Worm (Caenorhabditis elegans): ENCODE measurements around the gene his-61.

The his-61 gene

ce11 chrIV:7451345-7451744 lies 34.7 kb downstream of the his-61 start, which contains the start of gene tes-1:
tes-1 (minus strand) TSS chrIV:7451445.
- TF ChIP-seq sdc-2 (tag; optimal IDR thresholded peaks at IDR 0.05) (no peak), ama-1 (optimal IDR thresholded peaks at IDR 0.05) (no peak), elt-4 (tag; optimal IDR thresholded peaks at IDR 0.05) (no peak), ceh-34 (tag; optimal IDR thresholded peaks at IDR 0.05) (no peak), unc-86 (tag; optimal IDR thresholded peaks at IDR 0.05) (no peak)

DNA sequence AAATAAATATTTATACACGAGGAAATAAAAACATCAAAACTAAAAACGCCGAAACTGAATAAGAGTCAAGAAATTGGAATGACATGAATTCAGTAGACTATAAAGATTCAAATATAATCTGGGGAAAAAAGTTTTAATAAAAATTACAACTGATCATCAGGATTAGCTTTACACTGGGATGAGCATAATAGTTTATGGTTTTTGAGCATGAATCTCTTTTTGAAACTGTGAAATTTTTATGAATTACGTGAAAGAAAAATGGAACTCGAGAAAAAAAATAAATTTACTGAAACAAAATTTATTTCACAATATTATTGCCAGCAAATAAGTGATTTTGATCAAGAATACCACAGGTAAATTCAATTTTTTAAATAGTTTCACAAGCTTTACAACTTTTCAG lies 38.5 kb downstream of the his-61 start, which contains the start of gene B0496.2:
B0496.2 (plus strand) TSS at position 301 of the 400 bp plus-strand sequence.
- TF ChIP-seq unc-55 (GFP tag; optimal IDR thresholded peaks at IDR 0.05) (no peak), che-1 (tag; optimal IDR thresholded peaks at IDR 0.05) (no peak), ceh-18 (tag; optimal IDR thresholded peaks at IDR 0.05) (no peak), sox-4 (tag; optimal IDR thresholded peaks at IDR 0.05) (no peak)

DNA sequence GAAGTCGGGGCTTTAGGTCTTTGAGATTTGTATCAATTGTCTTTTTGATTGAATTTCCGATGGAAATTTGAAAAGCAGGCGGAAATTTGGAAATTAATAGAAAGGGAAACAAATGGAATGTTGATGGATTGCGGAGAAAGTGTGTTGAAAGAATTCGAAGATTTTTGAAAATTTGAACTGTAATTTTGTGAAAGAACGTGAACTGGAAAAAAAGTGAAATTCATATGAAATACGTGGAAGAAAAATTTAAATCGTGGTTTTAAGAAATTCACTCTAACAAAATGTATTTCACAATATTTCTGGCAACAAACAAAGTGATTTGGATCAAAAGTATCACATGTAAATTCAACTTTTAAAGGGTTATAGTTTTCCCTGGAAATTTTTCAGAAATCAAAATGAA lies 40.0 kb downstream of the his-61 start, which contains the start of gene B0496.1:
B0496.1 (plus strand) TSS at position 301 of the 400 bp plus-strand sequence.
- TF ChIP-seq F13H6.1 (tag; optimal IDR thresholded peaks at IDR 0.05) (no peak), ceh-14 (tag; optimal IDR thresholded peaks at IDR 0.05) (no peak), C38D4.7 (GFP tag; optimal IDR thresholded peaks at IDR 0.05) (no peak), T23F11.4 (GFP tag; optimal IDR thresholded peaks at IDR 0.05) (no peak), hlh-13 (GFP tag; optimal IDR thresholded peaks at IDR 0.05) (no peak), lin-11 (tag; optimal IDR thresholded peaks at IDR 0.05) (no peak), elt-4 (tag; optimal IDR thresholded peaks at IDR 0.05) (no peak), ref-2 (tag; optimal IDR thresholded peaks at IDR 0.05) (no peak), pros-1 (tag; optimal IDR thresholded peaks at IDR 0.05) (no peak), fkh-10 (GFP tag; optimal IDR thresholded peaks at IDR 0.05) (no peak), nhr-11 (tag; optimal IDR thresholded peaks at IDR 0.05) (no peak), ceh-45 (GFP tag; IDR thresholded peaks at IDR 0.05) (no peak), pqm-1 (tag; optimal IDR thresholded peaks at IDR 0.05) (no peak), ceh-6 (GFP tag; optimal IDR thresholded peaks at IDR 0.05) (no peak), unc-86 (tag; optimal IDR thresholded peaks at IDR 0.05) (no peak), ama-1 (optimal IDR thresholded peaks at IDR 0.05) (no peak), fkh-6 (tag; optimal IDR thresholded peaks at IDR 0.05) (no peak), ceh-34 (tag; optimal IDR thresholded peaks at IDR 0.05) (no peak)

- no peak for TF ChIP-seq ceh-45 (GFP tag; IDR thresholded peaks at IDR 0.05)
- TF ChIP-seq ztf-16 (tag; optimal IDR thresholded peaks at IDR 0.05): no peak
- no peak for TF ChIP-seq unc-55 (GFP tag; optimal IDR thresholded peaks at IDR 0.05)
- TF ChIP-seq npax-4 (tag; optimal IDR thresholded peaks at IDR 0.05): no peak
- TF ChIP-seq pax-1 (tag; optimal IDR thresholded peaks at IDR 0.05): no peak
- TF ChIP-seq ceh-34 (tag; optimal IDR thresholded peaks at IDR 0.05): no peak
- no peak for TF ChIP-seq K02D7.2 (tag; optimal IDR thresholded peaks at IDR 0.05)
These were observed 40.8 kb downstream of the his-61 start, which contains the start of gene valv-1 for ce11 chrIV:7445236-7445635. valv-1 (minus strand) TSS chrIV:7445336.

- peak; percentile 86 for TF ChIP-seq elt-2 (tag; optimal IDR thresholded peaks at IDR 0.05)
- no peak for TF ChIP-seq pat-9 (tag; optimal IDR thresholded peaks at IDR 0.05)
- TF ChIP-seq eyg-1 (tag; optimal IDR thresholded peaks at IDR 0.05): no peak
These were observed 45.8 kb downstream of the his-61 start for ce11 chrIV:7440238-7440637.

- TF ChIP-seq ceh-48 (tag; optimal IDR thresholded peaks at IDR 0.05) (no peak), lin-11 (tag; optimal IDR thresholded peaks at IDR 0.05) (no peak), hlh-30 (tag; optimal IDR thresholded peaks at IDR 0.05; ENCODE audit: insufficient read depth) (no peak), ceh-19 (GFP tag; optimal IDR thresholded peaks at IDR 0.05) (no peak), hlh-6 (tag; optimal IDR thresholded peaks at IDR 0.05) (no peak), pros-1 (tag; optimal IDR thresholded peaks at IDR 0.05) (no peak), elt-2 (tag; optimal IDR thresholded peaks at IDR 0.05) (no peak), sox-4 (tag; optimal IDR thresholded peaks at IDR 0.05) (no peak), hlh-8 (tag; optimal IDR thresholded peaks at IDR 0.05) (no peak)
These were observed 46.6 kb downstream of the his-61 start for ce11 chrIV:7439377-7439776.

All from whole organism, late embryonic.